Worm (Caenorhabditis elegans): ENCODE data around the gene F33H12.1.

ce11 chrII:2627154-2627799, 27.0 kb downstream of the F33H12.1 start, which contains the start of gene sri-71:
- TF ChIP-seq sma-3 (GFP tag; optimal IDR thresholded peaks at IDR 0.05) (no peak), egl-27 (tag; optimal IDR thresholded peaks at IDR 0.05) (no peak), ztf-4 (tag; optimal IDR thresholded peaks at IDR 0.05) (no peak), zag-1 (tag; optimal IDR thresholded peaks at IDR 0.05) (no peak), peb-1 (tag; optimal IDR thresholded peaks at IDR 0.05) (no peak), mdl-1 (tag; optimal IDR thresholded peaks at IDR 0.05) (no peak), lin-13 (GFP tag; optimal IDR thresholded peaks at IDR 0.05) (no peak), nhr-12 (tag; optimal IDR thresholded peaks at IDR 0.05) (no peak), sem-4 (tag; optimal IDR thresholded peaks at IDR 0.05) (no peak), nhr-237 (tag; optimal IDR thresholded peaks at IDR 0.05) (no peak), ama-1 (optimal IDR thresholded peaks at IDR 0.05) (no peak), unc-39 (tag; optimal IDR thresholded peaks at IDR 0.05) (no peak)

All from whole organism, L2 larva.